Worm (Caenorhabditis elegans): Measurements from ENCODE around the gene K06G5.1.

The K06G5.1 gene

ce11 chrX:14255973-14256372 is 41.2 kb downstream of the K06G5.1 start, which contains the start of gene E02H4.7:
Gene E02H4.7, plus strand, starts transcription at chrX:14256273.
- TF ChIP-seq nhr-6 (tag; optimal IDR thresholded peaks at IDR 0.05), result no peak
- no peak for TF ChIP-seq mdl-1 (tag; optimal IDR thresholded peaks at IDR 0.05)
- TF ChIP-seq elt-3 (tag; optimal IDR thresholded peaks at IDR 0.05), result no peak
- no peak for TF ChIP-seq mab-5 (tag; optimal IDR thresholded peaks at IDR 0.05)
- TF ChIP-seq lin-11 (tag; optimal IDR thresholded peaks at IDR 0.05), result no peak
- no peak for TF ChIP-seq sem-4 (tag; optimal IDR thresholded peaks at IDR 0.05)
- TF ChIP-seq ceh-16 (tag; optimal IDR thresholded peaks at IDR 0.05), result no peak
- TF ChIP-seq unc-39 (tag; optimal IDR thresholded peaks at IDR 0.05), result no peak
- no peak for TF ChIP-seq ZK546.5 (tag; optimal IDR thresholded peaks at IDR 0.05)
- TF ChIP-seq fos-1 (tag; optimal IDR thresholded peaks at IDR 0.05), result no peak
- TF ChIP-seq lin-39 (tag; optimal IDR thresholded peaks at IDR 0.05), result no peak
- TF ChIP-seq zag-1 (tag; optimal IDR thresholded peaks at IDR 0.05), result no peak
- no peak for TF ChIP-seq sma-9 (GFP tag; optimal IDR thresholded peaks at IDR 0.05)
- no peak for TF ChIP-seq sma-9 (tag; optimal IDR thresholded peaks at IDR 0.05)
- TF ChIP-seq C34F6.9 (tag; optimal IDR thresholded peaks at IDR 0.05), result no peak
- no peak for TF ChIP-seq nhr-11 (tag; optimal IDR thresholded peaks at IDR 0.05)
- no peak for TF ChIP-seq nhr-12 (tag; optimal IDR thresholded peaks at IDR 0.05)
- TF ChIP-seq alr-1 (tag; optimal IDR thresholded peaks at IDR 0.05), result no peak
- no peak for TF ChIP-seq nhr-21 (tag; optimal IDR thresholded peaks at IDR 0.05)

ce11 chrX:14257661-14258060 is 42.9 kb downstream of the K06G5.1 start, which contains the start of gene E02H4.4:
Gene E02H4.4, plus strand, starts transcription at chrX:14257961.
- TF ChIP-seq nhr-21 (tag; optimal IDR thresholded peaks at IDR 0.05), result no peak
- no peak for TF ChIP-seq C34F6.9 (tag; optimal IDR thresholded peaks at IDR 0.05)
- no peak for TF ChIP-seq nhr-23 (tag; optimal IDR thresholded peaks at IDR 0.05)
- TF ChIP-seq alr-1 (tag; optimal IDR thresholded peaks at IDR 0.05), result no peak
- no peak for TF ChIP-seq nhr-77 (tag; optimal IDR thresholded peaks at IDR 0.05)
- TF ChIP-seq nhr-11 (tag; optimal IDR thresholded peaks at IDR 0.05), result no peak
- TF ChIP-seq ztf-4 (tag; optimal IDR thresholded peaks at IDR 0.05), result no peak
- TF ChIP-seq snpc-4 (tag; optimal IDR thresholded peaks at IDR 0.05), result no peak
- no peak for TF ChIP-seq unc-55 (GFP tag; optimal IDR thresholded peaks at IDR 0.05)
- no peak for TF ChIP-seq ceh-16 (tag; optimal IDR thresholded peaks at IDR 0.05)
- TF ChIP-seq F13H6.1 (tag; optimal IDR thresholded peaks at IDR 0.05), result no peak
- no peak for TF ChIP-seq blmp-1 (tag; optimal IDR thresholded peaks at IDR 0.05; ENCODE audit: insufficient read depth)
- no peak for TF ChIP-seq lin-39 (tag; optimal IDR thresholded peaks at IDR 0.05)
- no peak for TF ChIP-seq crh-2 (tag; optimal IDR thresholded peaks at IDR 0.05)
- no peak for TF ChIP-seq dmd-4 (tag; optimal IDR thresholded peaks at IDR 0.05)
- TF ChIP-seq elt-3 (tag; optimal IDR thresholded peaks at IDR 0.05), result no peak

- TF ChIP-seq mdl-1 (tag; optimal IDR thresholded peaks at IDR 0.05) (no peak), lin-11 (tag; optimal IDR thresholded peaks at IDR 0.05) (no peak)
Measured at ce11 chrX:14263473-14263872, 48.7 kb downstream of the K06G5.1 start, which contains the start of gene E02H4.8. Gene E02H4.8, minus strand, starts transcription at chrX:14263573.

ce11 chrX:14267170-14267569 is 52.4 kb downstream of the K06G5.1 start:
- TF ChIP-seq peb-1 (tag; optimal IDR thresholded peaks at IDR 0.05) (no peak), nhr-25 (tag; optimal IDR thresholded peaks at IDR 0.05) (no peak), elt-1 (tag; optimal IDR thresholded peaks at IDR 0.05) (peak; percentile 29)

- TF ChIP-seq mdl-1 (tag; optimal IDR thresholded peaks at IDR 0.05), result no peak
- no peak for TF ChIP-seq sma-9 (GFP tag; optimal IDR thresholded peaks at IDR 0.05)
- TF ChIP-seq sma-9 (tag; optimal IDR thresholded peaks at IDR 0.05), result no peak
- no peak for TF ChIP-seq skn-1 (tag; optimal IDR thresholded peaks at IDR 0.05)
- no peak for TF ChIP-seq nhr-25 (tag; optimal IDR thresholded peaks at IDR 0.05)
- TF ChIP-seq lsy-2 (tag; optimal IDR thresholded peaks at IDR 0.05), result no peak
- no peak for TF ChIP-seq zag-1 (tag; optimal IDR thresholded peaks at IDR 0.05)
- no peak for TF ChIP-seq unc-55 (GFP tag; optimal IDR thresholded peaks at IDR 0.05)
- no peak for TF ChIP-seq nhr-129 (tag; optimal IDR thresholded peaks at IDR 0.05)
- TF ChIP-seq ZK546.5 (tag; optimal IDR thresholded peaks at IDR 0.05), result no peak
- TF ChIP-seq Y55F3AM.14 (GFP tag; optimal IDR thresholded peaks at IDR 0.05), result no peak
- no peak for TF ChIP-seq nhr-77 (tag; optimal IDR thresholded peaks at IDR 0.05)
- no peak for TF ChIP-seq alr-1 (tag; optimal IDR thresholded peaks at IDR 0.05)
- TF ChIP-seq nhr-11 (tag; optimal IDR thresholded peaks at IDR 0.05), result no peak
- no peak for TF ChIP-seq ama-1 (optimal IDR thresholded peaks at IDR 0.05)
- no peak for TF ChIP-seq C34F6.9 (tag; optimal IDR thresholded peaks at IDR 0.05)
Measured at ce11 chrX:14267781-14268180, 53.0 kb downstream of the K06G5.1 start, which contains the start of gene del-1. Gene del-1, plus strand, starts transcription at chrX:14268081.
